Worm (Caenorhabditis elegans) whole organism, late embryonic: ENCODE results near the gene T21E8.5.

Experiments used
- K02D7.2 ChIP-seq: sonication (generic microtip); optimal IDR thresholded peaks from 2 replicates; lab custom pipeline; 2017; ENCODE audit warnings: mild to moderate bottlenecking, missing genetic modification characterization, missing compliant biosample characterization
- T23F11.4 ChIP-seq: fragments of 200-800 bp; sonication (Bioruptor generic); optimal IDR thresholded peaks from 2 replicates; lab custom pipeline; 2018; ENCODE audit warnings: mild to moderate bottlenecking, missing genetic modification characterization, missing compliant biosample characterization
- Y22D7AL.16 ChIP-seq: sonication (generic microtip); optimal IDR thresholded peaks from 2 replicates; lab custom pipeline; 2016; ENCODE audit warnings: missing genetic modification characterization, missing compliant biosample characterization
- ceh-14 ChIP-seq: sonication (generic microtip); optimal IDR thresholded peaks from 2 replicates; lab custom pipeline; 2016; ENCODE audit warnings: missing genotype, missing genetic modification characterization, missing compliant biosample characterization
- ceh-18 ChIP-seq: sonication (generic microtip); optimal IDR thresholded peaks from 2 replicates; lab custom pipeline; 2016; ENCODE audit warnings: missing genetic modification characterization, missing compliant biosample characterization
- ceh-22 ChIP-seq: sonication (generic microtip); optimal IDR thresholded peaks from 2 replicates; lab custom pipeline; 2017; ENCODE audit warnings: missing biosample characterization, missing genetic modification characterization
- ceh-24 ChIP-seq: sonication (generic microtip); optimal IDR thresholded peaks from 2 replicates; lab custom pipeline; 2016; ENCODE audit warnings: mild to moderate bottlenecking, missing genetic modification characterization, missing compliant biosample characterization
- ceh-31 ChIP-seq: sonication (generic microtip); optimal IDR thresholded peaks from 2 replicates; lab custom pipeline; 2016; ENCODE audit warnings: missing genetic modification characterization, missing compliant biosample characterization
- ceh-34 ChIP-seq: sonication (generic microtip); optimal IDR thresholded peaks from 2 replicates; lab custom pipeline; 2016; ENCODE audit warnings: mild to moderate bottlenecking, missing genetic modification characterization, missing compliant biosample characterization
- che-1 ChIP-seq: sonication (generic microtip); optimal IDR thresholded peaks from 2 replicates; lab custom pipeline; 2016; ENCODE audit warnings: mild to moderate bottlenecking, missing genetic modification characterization, missing compliant biosample characterization
- dmd-4 ChIP-seq: sonication (generic microtip); optimal IDR thresholded peaks from 2 replicates; lab custom pipeline; 2016; ENCODE audit warnings: borderline replicate concordance, missing genetic modification characterization, missing compliant biosample characterization
- dve-1 ChIP-seq: sonication (generic microtip); optimal IDR thresholded peaks from 2 replicates; lab custom pipeline; 2017; ENCODE audit warnings: antibody characterized with exemption, mild to moderate bottlenecking, missing genetic modification characterization, missing compliant biosample characterization
- elt-2 ChIP-seq: sonication (generic microtip); optimal IDR thresholded peaks from 2 replicates; lab custom pipeline; 2016; ENCODE audit warnings: missing genetic modification reagents, missing genetic modification characterization, missing compliant biosample characterization
- ets-4 ChIP-seq: sonication (generic microtip); optimal IDR thresholded peaks from 2 replicates; lab custom pipeline; 2016; ENCODE audit warnings: missing genetic modification characterization, missing compliant biosample characterization
- eyg-1 ChIP-seq: sonication (generic microtip); optimal IDR thresholded peaks from 2 replicates; lab custom pipeline; 2016; ENCODE audit warnings: missing genotype, missing genetic modification characterization, missing compliant biosample characterization
- gmeb-2 ChIP-seq: sonication (generic microtip); optimal IDR thresholded peaks from 2 replicates; lab custom pipeline; 2016; ENCODE audit warnings: missing genetic modification characterization, inconsistent platforms, missing compliant biosample characterization
- hlh-30 ChIP-seq: sonication (generic microtip); optimal IDR thresholded peaks from 2 replicates; lab custom pipeline; 2017; ENCODE audit warnings: antibody characterized with exemption, missing genetic modification characterization, missing compliant biosample characterization; ENCODE audit not compliant: insufficient read depth
- hlh-6 ChIP-seq: sonication (generic microtip); optimal IDR thresholded peaks from 2 replicates; lab custom pipeline; 2016; ENCODE audit warnings: missing genotype, missing genetic modification characterization, missing compliant biosample characterization
- hlh-8 ChIP-seq: sonication (generic microtip); optimal IDR thresholded peaks from 2 replicates; lab custom pipeline; 2016; ENCODE audit warnings: missing genotype, missing genetic modification characterization, missing compliant biosample characterization
- lim-6 ChIP-seq: sonication (generic microtip); optimal IDR thresholded peaks from 2 replicates; lab custom pipeline; 2016; ENCODE audit warnings: missing genetic modification characterization, missing compliant biosample characterization
- lin-11 ChIP-seq: fragments of 200-800 bp; sonication (Bioruptor generic); optimal IDR thresholded peaks from 2 replicates; lab custom pipeline; 2018; ENCODE audit warnings: mild to moderate bottlenecking, missing genetic modification characterization, missing compliant biosample characterization
- mec-3 ChIP-seq: sonication (generic microtip); optimal IDR thresholded peaks from 2 replicates; lab custom pipeline; 2016; ENCODE audit warnings: borderline replicate concordance, missing genetic modification characterization, missing compliant biosample characterization
- nfya-1 ChIP-seq: sonication (generic microtip); optimal IDR thresholded peaks from 2 replicates; lab custom pipeline; 2017; ENCODE audit warnings: missing genetic modification characterization, mild to moderate bottlenecking, missing compliant biosample characterization, antibody characterized with exemption, moderate library complexity
- nhr-232 ChIP-seq: sonication (generic microtip); optimal IDR thresholded peaks from 2 replicates; lab custom pipeline; 2016; ENCODE audit warnings: missing genetic modification characterization, missing compliant biosample characterization
- npax-4 ChIP-seq: sonication (generic microtip); optimal IDR thresholded peaks from 2 replicates; lab custom pipeline; 2016; ENCODE audit warnings: missing genetic modification characterization, missing compliant biosample characterization
- odd-2 ChIP-seq: sonication (generic microtip); optimal IDR thresholded peaks from 2 replicates; lab custom pipeline; 2017; ENCODE audit warnings: antibody characterized with exemption, mild to moderate bottlenecking, missing genetic modification characterization, missing compliant biosample characterization
- pat-9 ChIP-seq: fragments of 200-800 bp; sonication (Bioruptor generic); optimal IDR thresholded peaks from 2 replicates; lab custom pipeline; 2018; ENCODE audit warnings: mild to moderate bottlenecking, missing genetic modification characterization, moderate library complexity, missing compliant biosample characterization
- pax-1 ChIP-seq: fragments of 150-350 bp; optimal IDR thresholded peaks from 2 replicates; lab custom pipeline; 2014; ENCODE audit warnings: missing biosample characterization, missing genetic modification characterization
- pha-2 ChIP-seq: sonication (generic microtip); optimal IDR thresholded peaks from 2 replicates; lab custom pipeline; 2017; ENCODE audit warnings: mild to moderate bottlenecking, missing genetic modification characterization, missing compliant biosample characterization
- rnt-1 ChIP-seq: sonication (generic microtip); optimal IDR thresholded peaks from 2 replicates; lab custom pipeline; 2016; ENCODE audit warnings: missing genetic modification characterization, missing compliant biosample characterization
- sdc-2 ChIP-seq: sonication (generic microtip); optimal IDR thresholded peaks from 2 replicates; lab custom pipeline; 2016; ENCODE audit warnings: missing genotype, missing genetic modification characterization, missing compliant biosample characterization
- tbx-2 ChIP-seq: sonication (generic microtip); optimal IDR thresholded peaks from 2 replicates; lab custom pipeline; 2016; ENCODE audit warnings: missing genetic modification characterization, missing compliant biosample characterization
- tbx-7 ChIP-seq: sonication (generic microtip); optimal IDR thresholded peaks from 2 replicates; lab custom pipeline; 2016; ENCODE audit warnings: missing genotype, missing genetic modification characterization, missing compliant biosample characterization
- ttx-3 ChIP-seq: sonication (generic microtip); optimal IDR thresholded peaks from 2 replicates; lab custom pipeline; 2016; ENCODE audit warnings: missing genetic modification reagents, missing genetic modification characterization, missing compliant biosample characterization
- unc-3 ChIP-seq, 2 experiments: fragments of 200-800 bp in 1 of 2; sonication (Bioruptor generic) in 1 of 2; sonication (generic microtip) in 1 of 2; conservative IDR thresholded peaks in 1 of 2; optimal IDR thresholded peaks in 1 of 2; 2 replicates each; pipeline versions ENCODE4 v1.3.6 to Lab custom; 2016 to 2022; ENCODE audit warnings: missing compliant biosample characterization in 2 of 2, missing genetic modification characterization in 2 of 2, missing genetic modification reagents in 1 of 2
- unc-55 ChIP-seq: sonication (generic microtip); optimal IDR thresholded peaks from 2 replicates; lab custom pipeline; 2017; ENCODE audit warnings: missing biosample characterization, missing genetic modification reagents, missing genetic modification characterization
- unc-86 ChIP-seq: sonication (generic microtip); optimal IDR thresholded peaks from 2 replicates; lab custom pipeline; 2016; ENCODE audit warnings: missing genetic modification characterization, missing compliant biosample characterization

T21E8.5 gene

ce11 chrX:10881984-10882383, 4.0 kb upstream of the T21E8.5 start, which contains the start of gene T21E8.6:
TSS of gene T21E8.6 (plus strand) at chrX:10882284.
- TF ChIP-seq eyg-1 (tag; lab: Kevin White, UChicago) (no peak), nhr-232 (tag; lab: Kevin White, UChicago) (no peak), sdc-2 (tag; lab: Kevin White, UChicago) (no peak), pat-9 (tag; lab: Kevin White, UChicago) (no peak), unc-86 (no peak), che-1 (tag; lab: Kevin White, UChicago) (no peak)

ce11 chrX:10883203-10883602, 2.8 kb upstream of the T21E8.5 start, which contains the start of gene T21E8.7:
TSS of gene T21E8.7 (plus strand) at chrX:10883503.
- TF ChIP-seq ttx-3 (tag; lab: Kevin White, UChicago), result no peak
- no peak for TF ChIP-seq hlh-30 (tag; lab: Kevin White, UChicago)
- TF ChIP-seq unc-55 (GFP tag; lab: Kevin White, UChicago), result no peak
- TF ChIP-seq pat-9 (tag; lab: Kevin White, UChicago), result no peak
- TF ChIP-seq tbx-7 (tag; lab: Kevin White, UChicago), result no peak
- no peak for TF ChIP-seq rnt-1 (tag; lab: Kevin White, UChicago)
- TF ChIP-seq unc-3 (GFP tag; conservative IDR thresholded peaks at IDR 0.05; lab: Robert Waterston, UW), result no peak
- TF ChIP-seq unc-3 (tag; optimal IDR thresholded peaks at IDR 0.05; lab: Kevin White, UChicago), result no peak
- TF ChIP-seq ets-4 (tag; lab: Kevin White, UChicago), result no peak
- no peak for TF ChIP-seq ceh-24 (tag; lab: Kevin White, UChicago)
- no peak for TF ChIP-seq tbx-2 (tag; lab: Kevin White, UChicago)
- TF ChIP-seq ceh-31 (tag; lab: Kevin White, UChicago), result no peak
- TF ChIP-seq dmd-4, result no peak

ce11 chrX:10888201-10888600, 2.2 kb downstream of the T21E8.5 start, which contains the start of gene F47B10.6:
TSS of gene F47B10.6 (plus strand) at chrX:10888501.
- TF ChIP-seq ceh-34 (tag; lab: Kevin White, UChicago), result no peak

ce11 chrX:10890456-10890855, 4.5 kb downstream of the T21E8.5 start, which contains the start of gene F47B10.5:
TSS of gene F47B10.5 (minus strand) at chrX:10890556.
- TF ChIP-seq npax-4 (tag; lab: Kevin White, UChicago) (no peak), dve-1 (tag; lab: Kevin White, UChicago) (no peak), gmeb-2 (tag; lab: Kevin White, UChicago) (no peak), mec-3 (tag; lab: Kevin White, UChicago) (no peak), ceh-14 (tag; lab: Kevin White, UChicago) (no peak), T23F11.4 (GFP tag; lab: Kevin White, UChicago) (no peak)
- TF ChIP-seq, all 69 proteins: peak for 0

- TF ChIP-seq nhr-232 (tag; lab: Kevin White, UChicago), result no peak
- TF ChIP-seq pax-1 (tag; lab: Kevin White, UChicago), result no peak
- TF ChIP-seq npax-4 (tag; lab: Kevin White, UChicago), result no peak
- no peak for TF ChIP-seq nfya-1
- no peak for TF ChIP-seq K02D7.2
Observed at ce11 chrX:10890965-10891364, 5.0 kb downstream of the T21E8.5 start, which contains the start of gene F47B10.4. TSS of gene F47B10.4 (plus strand) at chrX:10891265.

ce11 chrX:10891890-10892289, 5.9 kb downstream of the T21E8.5 start, which contains the start of gene F47B10.3:
TSS of gene F47B10.3 (plus strand) at chrX:10892190.
- TF ChIP-seq eyg-1 (tag; lab: Kevin White, UChicago) (no peak), unc-55 (GFP tag; lab: Kevin White, UChicago) (no peak), odd-2 (tag; lab: Kevin White, UChicago) (no peak), nhr-232 (tag; lab: Kevin White, UChicago) (no peak)

ce11 chrX:10896498-10896897, 10.5 kb downstream of the T21E8.5 start, which contains the start of gene haly-1:
TSS of gene haly-1 (minus strand) at chrX:10896598.
- TF ChIP-seq ceh-34 (tag; lab: Kevin White, UChicago) (no peak), dve-1 (tag; lab: Kevin White, UChicago) (no peak), lim-6 (tag; lab: Kevin White, UChicago) (no peak), unc-86 (no peak), pha-2 (tag; lab: Kevin White, UChicago) (no peak), ceh-18 (tag; lab: Kevin White, UChicago) (no peak), lin-11 (tag; lab: Kevin White, UChicago) (no peak), elt-2 (tag; lab: Kevin White, UChicago) (no peak), eyg-1 (tag; lab: Kevin White, UChicago) (no peak), Y22D7AL.16 (tag; lab: Kevin White, UChicago) (no peak), hlh-8 (tag; lab: Kevin White, UChicago) (no peak), nfya-1 (no peak), ceh-31 (tag; lab: Kevin White, UChicago) (no peak), dmd-4 (no peak), ttx-3 (tag; lab: Kevin White, UChicago) (no peak), ceh-22 (tag; lab: Kevin White, UChicago) (no peak), hlh-6 (no peak)
- TF ChIP-seq, all 69 proteins: peak for 0
